Worm (Caenorhabditis elegans) whole organism, late embryonic: ENCODE data around the gene ZC412.5.

Experiments
- ceh-31 ChIP-seq: sonication (generic microtip); optimal IDR thresholded peaks from 2 replicates; lab custom pipeline; 2016; ENCODE audit warnings: missing genetic modification characterization, missing compliant biosample characterization
- che-1 ChIP-seq: sonication (generic microtip); optimal IDR thresholded peaks from 2 replicates; lab custom pipeline; 2016; ENCODE audit warnings: mild to moderate bottlenecking, missing genetic modification characterization, missing compliant biosample characterization
- elt-2 ChIP-seq: sonication (generic microtip); optimal IDR thresholded peaks from 2 replicates; lab custom pipeline; 2016; ENCODE audit warnings: missing genetic modification reagents, missing genetic modification characterization, missing compliant biosample characterization
- nfya-1 ChIP-seq: sonication (generic microtip); optimal IDR thresholded peaks from 2 replicates; lab custom pipeline; 2017; ENCODE audit warnings: missing genetic modification characterization, mild to moderate bottlenecking, missing compliant biosample characterization, antibody characterized with exemption, moderate library complexity
- pax-1 ChIP-seq: fragments of 150-350 bp; optimal IDR thresholded peaks from 2 replicates; lab custom pipeline; 2014; ENCODE audit warnings: missing biosample characterization, missing genetic modification characterization
- pha-4 ChIP-seq: fragments of 150-350 bp; optimal IDR thresholded peaks from 2 replicates; lab custom pipeline; 2018; ENCODE audit warnings: missing biosample characterization, missing genetic modification reagents, missing genetic modification characterization
- tbx-2 ChIP-seq: sonication (generic microtip); optimal IDR thresholded peaks from 2 replicates; lab custom pipeline; 2016; ENCODE audit warnings: missing genetic modification characterization, missing compliant biosample characterization
- unc-86 ChIP-seq: sonication (generic microtip); optimal IDR thresholded peaks from 2 replicates; lab custom pipeline; 2016; ENCODE audit warnings: missing genetic modification characterization, missing compliant biosample characterization

ce11 chrV:14910758-14911157, 35.5 kb upstream of the ZC412.5 start:
- no peak for TF ChIP-seq unc-86
- TF ChIP-seq ceh-31 (tag; lab: Kevin White, UChicago): no peak
- TF ChIP-seq nfya-1: no peak
- TF ChIP-seq che-1 (tag; lab: Kevin White, UChicago): no peak
- TF ChIP-seq tbx-2: no peak
- TF ChIP-seq pax-1: no peak
- TF ChIP-seq elt-2 (tag; lab: Kevin White, UChicago): no peak
- no peak for TF ChIP-seq pha-4 (tag; lab: Kevin White, UChicago)
